Fruit fly (Drosophila melanogaster): ENCODE measurements around the gene CG18599.

CG18599 gene

DNA sequence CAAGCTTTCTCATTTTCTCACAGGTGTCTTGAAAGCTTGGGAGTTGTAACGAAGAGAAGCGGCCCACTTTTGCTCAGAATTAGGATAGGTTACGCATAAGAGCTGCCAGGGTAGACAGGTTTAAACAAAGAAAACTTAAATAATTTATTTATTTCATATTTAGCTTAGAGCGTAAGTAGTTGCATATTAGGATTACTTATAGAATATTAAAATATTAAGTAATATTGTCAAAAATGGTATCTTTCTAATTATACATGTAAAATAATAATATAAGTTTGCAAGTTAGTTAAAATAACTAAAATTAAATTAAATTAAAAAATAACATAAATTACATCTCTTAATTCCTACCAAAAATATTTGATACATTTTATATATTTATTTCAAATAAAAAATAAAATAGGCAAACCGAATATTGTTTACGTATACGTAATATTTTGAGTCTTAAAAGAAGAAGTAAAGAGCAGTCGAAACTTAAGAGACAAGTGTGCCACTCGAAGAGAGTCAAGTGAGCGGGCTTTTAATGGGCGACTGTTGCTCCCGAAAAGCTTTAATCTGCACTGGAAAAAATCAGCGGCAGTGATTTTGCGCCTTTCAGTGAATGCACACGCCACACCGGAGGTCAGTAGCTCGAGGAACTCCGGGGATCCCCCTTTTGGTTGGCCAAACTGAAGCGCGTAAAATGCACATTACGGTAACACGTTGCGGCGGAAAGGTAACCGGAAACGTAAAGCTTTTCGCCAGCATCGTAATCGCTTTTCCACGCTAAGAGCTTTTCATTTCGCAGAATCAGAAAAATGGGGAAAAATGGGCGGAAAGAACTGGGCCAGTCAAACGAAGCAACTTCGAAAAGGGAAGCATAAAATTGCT lies 47.5 kb downstream of the CG18599 start (continued):
- peak; percentile 20 for TF ChIP-seq pho (GFP tag; optimal IDR thresholded peaks at IDR 0.05)
- no peak for TF ChIP-seq ash1 (GFP tag; optimal IDR thresholded peaks at IDR 0.05)
- no peak for TF ChIP-seq CG6254 (GFP tag; optimal IDR thresholded peaks at IDR 0.05)
- no peak for TF ChIP-seq chif (GFP tag; optimal IDR thresholded peaks at IDR 0.05)
- peak; percentile 48 for TF ChIP-seq sisA (GFP tag; IDR thresholded peaks at IDR 0.05)
- no peak for TF ChIP-seq slp2 (GFP tag; optimal IDR thresholded peaks at IDR 0.05)
- no peak for TF ChIP-seq hkb (optimal IDR thresholded peaks at IDR 0.05)
- TF ChIP-seq hkb (GFP tag; IDR thresholded peaks at IDR 0.05): peak; percentile 66
- no peak for TF ChIP-seq ftz-f1 (GFP tag; optimal IDR thresholded peaks at IDR 0.05)
- TF ChIP-seq Ada2b (GFP tag; IDR thresholded peaks at IDR 0.05): peak; percentile 70
- no peak for TF ChIP-seq Lhr (GFP tag; optimal IDR thresholded peaks at IDR 0.05)
- TF ChIP-seq ERR (GFP tag; optimal IDR thresholded peaks at IDR 0.05): no peak
- no peak for TF ChIP-seq CG14860 (GFP tag; IDR thresholded peaks at IDR 0.05; ENCODE audit: partially characterized antibody)
- no peak for TF ChIP-seq schlank (tag; optimal IDR thresholded peaks at IDR 0.05)
- no peak for TF ChIP-seq Bteb2 (GFP tag; optimal IDR thresholded peaks at IDR 0.05)
- TF ChIP-seq CG14014 (GFP tag; IDR thresholded peaks at IDR 0.05): 0 out of 2 replicates have a peak, but pooled peaks have one; percentile 32
- TF ChIP-seq Sox100B (GFP tag; optimal IDR thresholded peaks at IDR 0.05): no peak
- no peak for TF ChIP-seq sc (optimal IDR thresholded peaks at IDR 0.05)
- no peak for TF ChIP-seq sc (GFP tag; optimal IDR thresholded peaks at IDR 0.05)
- TF ChIP-seq CG9797 (GFP tag; optimal IDR thresholded peaks at IDR 0.05): no peak
- TF ChIP-seq CG3847 (GFP tag; IDR thresholded peaks at IDR 0.05): no peak
- TF ChIP-seq CG3726 (GFP tag; IDR thresholded peaks at IDR 0.05): 0 out of 3 replicates have a peak, but pooled peaks have one; percentile 44
- TF ChIP-seq CG6272 (GFP tag; IDR thresholded peaks at IDR 0.05): no peak
- TF ChIP-seq CG12769 (tag; optimal IDR thresholded peaks at IDR 0.05): peak; percentile 73
- no peak for TF ChIP-seq CG1024 (GFP tag; IDR thresholded peaks at IDR 0.05)
- TF ChIP-seq Chrac-16 (GFP tag; optimal IDR thresholded peaks at IDR 0.05): no peak
- 0 out of 4 replicates have a peak, but pooled peaks have one; percentile 54 for TF ChIP-seq chinmo (GFP tag; IDR thresholded peaks at IDR 0.05; ENCODE audit: partially characterized antibody)
- peak; percentile 12 for TF ChIP-seq Fer1 (GFP tag; optimal IDR thresholded peaks at IDR 0.05)
- no peak for TF ChIP-seq fd102C (GFP tag; optimal IDR thresholded peaks at IDR 0.05)
- TF ChIP-seq ken (GFP tag; IDR thresholded peaks at IDR 0.05): peak; percentile 39; the same call in 1 of the 3 replicates
- peak; percentile 21; the same call in 1 of the 2 replicates for TF ChIP-seq MBD-R2 (GFP tag; IDR thresholded peaks at IDR 0.05)
- TF ChIP-seq klu (GFP tag; IDR thresholded peaks at IDR 0.05): no peak
- TF ChIP-seq fd96Cb (tag; optimal IDR thresholded peaks at IDR 0.05): no peak
- TF ChIP-seq sima (GFP tag; optimal IDR thresholded peaks at IDR 0.05): no peak
- peak; percentile 41 for TF ChIP-seq zfh2 (GFP tag; optimal IDR thresholded peaks at IDR 0.05)
- TF ChIP-seq CkIIα-i1 (GFP tag; IDR thresholded peaks at IDR 0.05): no peak
- no peak for TF ChIP-seq CG10979 (tag; optimal IDR thresholded peaks at IDR 0.05)
- TF ChIP-seq CG8944 (GFP tag; optimal IDR thresholded peaks at IDR 0.05): peak; percentile 23
- TF ChIP-seq eve (GFP tag; optimal IDR thresholded peaks at IDR 0.05): no peak
- no peak for TF ChIP-seq Neu2 (GFP tag; optimal IDR thresholded peaks at IDR 0.05; ENCODE audit: borderline replicate concordance)
- peak; percentile 93 for TF ChIP-seq Med (GFP tag)
- TF ChIP-seq CG10147 (GFP tag; optimal IDR thresholded peaks at IDR 0.05): no peak
- TF ChIP-seq CG3838 (GFP tag; optimal IDR thresholded peaks at IDR 0.05): no peak

All from whole organism, embryonic.